Worm (Caenorhabditis elegans) whole organism, L2 larva: ENCODE results near the gene madf-1.

ENCODE experiments used
- lsy-2 ChIP-seq, 2 experiments: fragments of 150-350 bp in 1 of 2; sonication (generic microtip) in 1 of 2; optimal IDR thresholded peaks; 2 replicates each; lab custom pipeline; 2014 to 2017; ENCODE audit warnings: missing biosample characterization in 2 of 2, missing genetic modification characterization in 2 of 2
- nhr-10 ChIP-seq: sonication (generic microtip); optimal IDR thresholded peaks from 2 replicates; lab custom pipeline; 2017; ENCODE audit warnings: missing biosample characterization, missing genetic modification characterization
- nhr-25 ChIP-seq: fragments of 150-350 bp; sonication (generic microtip); optimal IDR thresholded peaks from 3 replicates; lab custom pipeline; 2014; ENCODE audit warnings: missing biosample characterization, missing genetic modification characterization
- unc-62 ChIP-seq: fragments of 150-350 bp; optimal IDR thresholded peaks from 2 replicates; lab custom pipeline; 2014; ENCODE audit warnings: missing biosample characterization, missing genetic modification reagents, missing genetic modification characterization
- zag-1 ChIP-seq: fragments of 150-350 bp; optimal IDR thresholded peaks from 2 replicates; lab custom pipeline; 2014; ENCODE audit warnings: missing biosample characterization, missing genetic modification characterization

- no peak for TF ChIP-seq lsy-2 (tag; optimal IDR thresholded peaks at IDR 0.05; lab: Kevin White, UChicago)
- TF ChIP-seq unc-62 (GFP tag; lab: Kevin White, UChicago) = no peak
- no peak for TF ChIP-seq nhr-25 (tag; lab: Kevin White, UChicago)
- TF ChIP-seq zag-1 (tag; lab: Kevin White, UChicago) = no peak
- TF ChIP-seq nhr-10 (tag; lab: Kevin White, UChicago) = no peak
These were observed 24.6 kb downstream of the madf-1 start, which contains the start of gene Y55F3BL.6 for ce11 chrIV:807027-807516.
